Worm (Caenorhabditis elegans): ENCODE results near the gene fbxb-17.
"Not testable (repeated sequence)": the region's sequence is repeated elsewhere in the genome, so short reads cannot be mapped to it uniquely, and the experiment has no call there.

The fbxb-17 gene

DNA sequence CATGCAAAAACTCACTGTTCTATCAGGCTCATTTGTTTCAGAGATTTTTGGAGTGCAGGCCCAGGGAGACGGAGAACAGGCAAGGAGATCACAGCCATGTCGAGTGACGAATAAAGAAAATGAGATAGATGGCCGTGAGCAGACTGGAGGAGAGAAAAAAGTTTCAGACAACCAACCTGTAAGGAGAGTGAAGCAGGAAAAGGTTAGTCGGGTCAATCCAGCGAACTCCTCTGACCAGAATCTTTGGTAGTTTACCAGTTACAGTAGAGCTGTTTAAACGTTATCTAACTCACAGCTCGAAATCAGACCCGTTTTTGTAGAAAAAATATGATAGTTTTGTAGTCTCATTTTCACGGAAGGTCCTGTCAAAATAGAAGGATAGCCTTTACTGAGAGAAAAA lies 27.4 kb upstream of the fbxb-17 start, which contains the start of gene fbxb-21:
TSS of gene fbxb-21 (minus strand) at position 101 of the 400 bp plus-strand sequence.
- no peak for TF ChIP-seq sea-1 (GFP tag; conservative IDR thresholded peaks at IDR 0.05)
- no peak for TF ChIP-seq hmg-4 (GFP tag; optimal IDR thresholded peaks at IDR 0.05)
- no peak for TF ChIP-seq tra-4 (tag; optimal IDR thresholded peaks at IDR 0.05)
- TF ChIP-seq flt-1 (GFP tag; IDR thresholded peaks at IDR 0.05) = no peak
- TF ChIP-seq F13C5.2 (tag; optimal IDR thresholded peaks at IDR 0.05) = no peak
- no peak for TF ChIP-seq scrt-1 (GFP tag; IDR thresholded peaks at IDR 0.05)
- no peak for TF ChIP-seq tbx-11 (GFP tag; IDR thresholded peaks at IDR 0.05)
- TF ChIP-seq ets-7 (tag; optimal IDR thresholded peaks at IDR 0.05) = no peak
- TF ChIP-seq ceh-36 (tag; optimal IDR thresholded peaks at IDR 0.05) = no peak
- no peak for TF ChIP-seq aly-1 (tag; optimal IDR thresholded peaks at IDR 0.05)
- no peak for TF ChIP-seq B0310.2 (tag; optimal IDR thresholded peaks at IDR 0.05)
- no peak for TF ChIP-seq hmbx-1 (tag; optimal IDR thresholded peaks at IDR 0.05)
- no peak for TF ChIP-seq tbx-37 (GFP tag; conservative IDR thresholded peaks at IDR 0.05)
- TF ChIP-seq ama-1 (optimal IDR thresholded peaks at IDR 0.05) = no peak
- TF ChIP-seq hnd-1 (tag; optimal IDR thresholded peaks at IDR 0.05) = no peak
- no peak for TF ChIP-seq pes-1 (GFP tag; IDR thresholded peaks at IDR 0.05)
- no peak for TF ChIP-seq ceh-13 (GFP tag; optimal IDR thresholded peaks at IDR 0.05)

DNA sequence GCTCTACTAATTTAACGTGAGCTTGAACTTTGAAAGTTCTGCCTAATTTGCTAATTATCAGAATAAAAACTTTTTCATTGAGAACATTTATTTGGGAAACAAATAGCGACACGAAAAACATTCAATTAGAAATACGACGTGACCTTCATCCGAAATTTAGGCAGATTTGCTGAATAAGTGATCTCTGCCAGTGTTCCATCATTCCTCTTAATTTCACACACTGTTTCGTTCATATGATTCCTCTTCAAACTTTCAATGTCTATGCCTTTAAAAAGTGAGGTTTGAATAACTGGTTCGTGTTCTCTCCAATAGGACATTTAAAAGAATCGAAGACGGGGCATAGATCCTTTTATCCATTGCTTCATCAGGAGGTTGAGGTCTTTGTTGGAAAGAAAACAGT lies 25.7 kb upstream of the fbxb-17 start, which contains the start of gene fbxb-20:
TSS of gene fbxb-20 (minus strand) at position 101 of the 400 bp plus-strand sequence.
- TF ChIP-seq ceh-13 (GFP tag; optimal IDR thresholded peaks at IDR 0.05) (no peak), tbx-11 (GFP tag; IDR thresholded peaks at IDR 0.05) (no peak)

DNA sequence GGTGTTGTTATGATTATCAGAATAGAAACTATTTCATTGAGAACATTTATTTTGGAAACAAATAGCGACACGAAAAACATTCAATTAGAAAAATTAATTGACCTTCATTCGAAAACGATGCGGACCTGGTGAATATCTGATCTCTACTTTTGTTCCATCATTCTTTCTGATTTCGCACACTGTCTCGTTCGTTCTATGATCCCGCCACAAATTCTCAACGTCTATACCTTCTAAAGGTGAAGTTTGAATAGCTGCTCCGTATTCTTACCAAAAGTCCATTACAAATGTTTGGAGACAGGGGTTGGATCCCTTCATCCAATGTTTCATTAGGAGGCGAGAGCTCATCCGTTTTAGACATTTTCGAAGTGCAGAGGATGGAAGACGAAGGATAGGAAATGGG lies 24.4 kb upstream of the fbxb-17 start, which contains the start of gene fbxb-16:
TSS of gene fbxb-16 (minus strand) at position 101 of the 400 bp plus-strand sequence.
- TF ChIP-seq hmg-4 (GFP tag; optimal IDR thresholded peaks at IDR 0.05) = no peak

DNA sequence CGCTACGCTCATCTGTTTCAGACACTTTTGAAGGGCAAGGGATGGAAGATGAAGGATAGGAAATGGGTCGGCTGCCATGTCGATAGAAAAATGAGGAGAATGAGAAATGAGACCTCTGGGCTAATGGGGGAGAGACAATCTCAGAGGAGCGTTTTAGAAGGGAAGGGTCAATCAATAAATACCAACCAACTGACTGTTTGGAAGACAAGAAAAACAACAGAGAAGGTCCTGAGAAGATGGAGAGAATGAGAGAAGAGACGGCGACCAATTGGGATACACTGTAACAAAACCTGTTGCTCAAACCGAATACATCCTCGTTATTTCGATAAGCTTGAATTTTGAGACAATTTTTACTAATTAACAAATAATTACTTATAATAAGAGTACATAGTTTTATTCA lies 22.8 kb upstream of the fbxb-17 start, which contains the start of gene fbxb-15:
TSS of gene fbxb-15 (minus strand) at position 101 of the 400 bp plus-strand sequence.
- no peak for TF ChIP-seq scrt-1 (GFP tag; IDR thresholded peaks at IDR 0.05)
- TF ChIP-seq ceh-36 (tag; optimal IDR thresholded peaks at IDR 0.05) = no peak
- TF ChIP-seq tbx-37 (GFP tag; conservative IDR thresholded peaks at IDR 0.05) = no peak
- no peak for TF ChIP-seq tra-4 (tag; optimal IDR thresholded peaks at IDR 0.05)
- TF ChIP-seq hmbx-1 (tag; optimal IDR thresholded peaks at IDR 0.05) = no peak
- TF ChIP-seq tbx-11 (GFP tag; IDR thresholded peaks at IDR 0.05) = no peak
- no peak for TF ChIP-seq pes-1 (GFP tag; IDR thresholded peaks at IDR 0.05)
- TF ChIP-seq flt-1 (GFP tag; IDR thresholded peaks at IDR 0.05) = no peak
- no peak for TF ChIP-seq ceh-13 (GFP tag; optimal IDR thresholded peaks at IDR 0.05)
- no peak for TF ChIP-seq hmg-4 (GFP tag; optimal IDR thresholded peaks at IDR 0.05)
- no peak for TF ChIP-seq F13C5.2 (tag; optimal IDR thresholded peaks at IDR 0.05)

DNA sequence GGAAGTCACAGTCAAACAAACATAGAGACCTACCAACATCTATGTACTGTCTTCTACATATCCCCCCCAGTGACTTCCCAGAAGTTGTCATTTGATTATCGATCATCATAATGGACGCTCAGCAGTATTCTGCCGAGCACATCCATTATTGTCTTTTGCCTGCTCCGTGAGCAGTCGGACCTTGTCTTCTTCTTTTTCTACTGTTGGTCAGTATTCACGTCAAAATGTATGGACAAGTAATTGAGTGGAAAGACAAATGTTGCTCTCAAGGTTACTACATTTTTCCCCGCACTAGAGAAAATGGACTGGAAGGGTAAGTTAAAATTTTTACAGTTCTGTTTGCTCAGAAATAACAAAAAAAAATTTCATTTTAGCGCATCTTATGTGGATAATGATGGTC lies 21.3 kb upstream of the fbxb-17 start, which contains the start of gene btb-12:
TSS of gene btb-12 (plus strand) at position 301 of the 400 bp plus-strand sequence.
- TF ChIP-seq F13C5.2 (tag; optimal IDR thresholded peaks at IDR 0.05) (no peak), scrt-1 (GFP tag; IDR thresholded peaks at IDR 0.05) (no peak), sea-1 (GFP tag; conservative IDR thresholded peaks at IDR 0.05) (no peak), aly-1 (tag; optimal IDR thresholded peaks at IDR 0.05) (no peak), ama-1 (optimal IDR thresholded peaks at IDR 0.05) (no peak), ceh-13 (GFP tag; optimal IDR thresholded peaks at IDR 0.05) (no peak), hnd-1 (tag; optimal IDR thresholded peaks at IDR 0.05) (no peak), pes-1 (GFP tag; IDR thresholded peaks at IDR 0.05) (no peak), B0310.2 (tag; optimal IDR thresholded peaks at IDR 0.05) (no peak), ets-7 (tag; optimal IDR thresholded peaks at IDR 0.05) (no peak), tra-4 (tag; optimal IDR thresholded peaks at IDR 0.05) (no peak), ceh-36 (tag; optimal IDR thresholded peaks at IDR 0.05) (no peak), tbx-37 (GFP tag; conservative IDR thresholded peaks at IDR 0.05) (no peak), tbx-11 (GFP tag; IDR thresholded peaks at IDR 0.05) (no peak), hmg-4 (GFP tag; optimal IDR thresholded peaks at IDR 0.05) (no peak), hmbx-1 (tag; optimal IDR thresholded peaks at IDR 0.05) (no peak), flt-1 (GFP tag; IDR thresholded peaks at IDR 0.05) (no peak)

DNA sequence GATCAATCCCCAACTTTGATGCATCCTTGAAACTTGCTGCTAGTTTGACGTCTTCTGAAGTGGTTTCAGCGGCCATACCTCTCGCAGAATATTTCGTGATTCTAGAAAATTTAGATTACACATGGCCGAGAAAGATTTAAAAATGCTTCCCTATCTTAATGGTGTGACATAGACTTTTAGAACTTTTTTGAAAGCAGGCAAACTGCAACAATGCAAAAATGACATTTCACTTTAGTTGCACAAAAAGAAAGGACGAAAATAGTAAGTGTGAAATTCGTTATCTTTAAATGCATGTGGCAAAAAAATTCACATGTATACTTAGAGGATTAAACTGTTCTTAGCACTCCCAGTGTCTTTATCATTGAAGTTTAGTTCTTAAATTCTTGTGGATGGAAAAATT lies 19.0 kb upstream of the fbxb-17 start, which contains the start of gene ZC204.12:
TSS of gene ZC204.12 (minus strand) at position 101 of the 400 bp plus-strand sequence.
- TF ChIP-seq B0310.2 (tag; optimal IDR thresholded peaks at IDR 0.05) = no peak
- TF ChIP-seq aly-1 (tag; optimal IDR thresholded peaks at IDR 0.05) = no peak
- TF ChIP-seq sea-1 (GFP tag; conservative IDR thresholded peaks at IDR 0.05) = no peak
- TF ChIP-seq ceh-13 (GFP tag; optimal IDR thresholded peaks at IDR 0.05) = no peak
- no peak for TF ChIP-seq ets-7 (tag; optimal IDR thresholded peaks at IDR 0.05)
- TF ChIP-seq hmbx-1 (tag; optimal IDR thresholded peaks at IDR 0.05) = no peak
- TF ChIP-seq ama-1 (optimal IDR thresholded peaks at IDR 0.05) = no peak
- no peak for TF ChIP-seq flt-1 (GFP tag; IDR thresholded peaks at IDR 0.05)
- no peak for TF ChIP-seq scrt-1 (GFP tag; IDR thresholded peaks at IDR 0.05)
- no peak for TF ChIP-seq F13C5.2 (tag; optimal IDR thresholded peaks at IDR 0.05)
- no peak for TF ChIP-seq hnd-1 (tag; optimal IDR thresholded peaks at IDR 0.05)
- TF ChIP-seq tbx-11 (GFP tag; IDR thresholded peaks at IDR 0.05) = no peak
- no peak for TF ChIP-seq hmg-4 (GFP tag; optimal IDR thresholded peaks at IDR 0.05)

DNA sequence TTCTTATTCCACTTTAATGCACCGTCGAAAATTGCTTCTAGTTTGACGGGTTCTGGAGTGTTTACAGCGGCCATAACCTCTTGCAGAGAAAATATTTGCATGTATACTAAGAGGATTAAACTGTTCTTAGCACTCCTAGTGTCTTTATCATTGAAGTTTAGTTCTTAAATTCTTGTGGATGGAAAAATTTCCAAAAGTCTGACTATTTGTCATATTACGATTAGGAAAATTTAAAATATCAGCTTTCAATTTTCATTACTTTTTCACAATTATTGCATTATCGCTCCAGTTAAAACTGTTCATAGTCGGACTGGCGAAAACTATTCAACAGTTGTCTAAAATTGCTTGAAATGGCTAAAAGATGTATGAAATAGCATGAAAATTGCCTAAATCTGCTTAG lies 15.3 kb upstream of the fbxb-17 start, which contains the start of gene ZC204.13:
TSS of gene ZC204.13 (minus strand) at position 101 of the 400 bp plus-strand sequence.
- not testable (repeated sequence) for TF ChIP-seq tbx-37 (GFP tag; conservative IDR thresholded peaks at IDR 0.05); tra-4 (tag; optimal IDR thresholded peaks at IDR 0.05); B0310.2 (tag; optimal IDR thresholded peaks at IDR 0.05)

DNA sequence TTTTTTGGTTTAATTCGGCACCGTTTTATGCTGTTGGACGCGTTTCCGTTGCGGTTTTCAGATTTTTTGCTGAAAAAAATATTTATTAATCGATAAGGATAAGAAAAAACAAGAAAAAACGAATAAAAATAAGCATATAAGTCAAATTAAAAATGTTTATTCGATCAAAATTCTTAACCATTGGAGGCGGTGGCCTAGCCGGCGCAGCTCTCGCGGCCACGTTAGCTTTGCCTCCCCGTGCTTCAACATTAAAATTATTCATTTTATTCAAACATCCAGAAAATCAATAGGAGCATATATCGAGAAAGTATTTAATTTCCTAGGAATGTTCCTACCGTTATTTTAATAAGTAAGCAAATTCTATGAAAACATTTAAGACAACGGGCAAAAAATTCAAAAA lies 13.3 kb upstream of the fbxb-17 start, which contains the start of gene ZC204.14:
TSS of gene ZC204.14 (minus strand) at position 69 of the 400 bp plus-strand sequence.
- TF ChIP-seq ets-7 (tag; optimal IDR thresholded peaks at IDR 0.05) (no peak), hmg-4 (GFP tag; optimal IDR thresholded peaks at IDR 0.05) (no peak), sea-1 (GFP tag; conservative IDR thresholded peaks at IDR 0.05) (no peak), hmbx-1 (tag; optimal IDR thresholded peaks at IDR 0.05) (no peak), ceh-13 (GFP tag; optimal IDR thresholded peaks at IDR 0.05) (no peak), scrt-1 (GFP tag; IDR thresholded peaks at IDR 0.05) (no peak), aly-1 (tag; optimal IDR thresholded peaks at IDR 0.05) (no peak), B0310.2 (tag; optimal IDR thresholded peaks at IDR 0.05) (no peak), tbx-37 (GFP tag; conservative IDR thresholded peaks at IDR 0.05) (no peak), tbx-11 (GFP tag; IDR thresholded peaks at IDR 0.05) (no peak), F13C5.2 (tag; optimal IDR thresholded peaks at IDR 0.05) (no peak), pes-1 (GFP tag; IDR thresholded peaks at IDR 0.05) (no peak), hnd-1 (tag; optimal IDR thresholded peaks at IDR 0.05) (no peak), ceh-36 (tag; optimal IDR thresholded peaks at IDR 0.05) (no peak), ama-1 (optimal IDR thresholded peaks at IDR 0.05) (no peak)

All from whole organism, early embryonic.